Worm (Caenorhabditis elegans) whole organism, early embryonic: ENCODE measurements around the gene DH11.2.

Source experiments
- ama-1 ChIP-seq: fragments of 150-350 bp; optimal IDR thresholded peaks from 2 replicates; lab custom pipeline; 2014
- flt-1 ChIP-seq: fragments of 200-800 bp; sonication (Bioruptor generic); IDR thresholded peaks from 2 replicates; pipeline ENCODE4 v1.3.6; 2022; ENCODE audit warnings: missing genetic modification characterization, missing compliant biosample characterization

DNA sequence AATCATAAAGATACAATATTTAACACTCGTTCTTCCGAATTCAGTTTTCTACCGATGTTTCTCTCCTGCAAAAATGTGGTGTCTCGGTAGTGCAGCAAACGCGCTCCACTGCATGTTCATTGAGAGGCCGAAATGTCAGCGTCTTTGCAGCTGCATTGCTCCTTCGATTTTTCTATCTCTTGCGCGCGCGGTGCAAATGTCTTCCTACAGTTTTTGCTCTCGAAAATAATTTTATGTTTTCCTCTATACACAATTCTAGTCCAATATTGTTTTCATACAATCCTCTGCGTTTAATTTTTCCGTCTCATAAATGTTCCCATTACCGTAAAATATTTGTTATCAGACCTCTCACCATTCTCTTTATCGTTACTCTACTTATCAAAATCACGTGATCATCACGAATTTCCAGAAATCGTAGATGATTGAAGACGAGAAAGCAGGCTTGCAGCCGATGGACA is 49.7 kb downstream of the DH11.2 start, which contains the start of gene ufd-2:
- no peak for TF ChIP-seq ama-1 (lab: Kevin White, UChicago)
- TF ChIP-seq flt-1 (GFP tag; lab: Robert Waterston, UW), result no peak
